Fruit fly (Drosophila melanogaster): ENCODE results near the gene CG17560.
A peak's percentile ranks its signal among the peaks of the same experiment; 100 is the strongest.

CG17560 gene

DNA sequence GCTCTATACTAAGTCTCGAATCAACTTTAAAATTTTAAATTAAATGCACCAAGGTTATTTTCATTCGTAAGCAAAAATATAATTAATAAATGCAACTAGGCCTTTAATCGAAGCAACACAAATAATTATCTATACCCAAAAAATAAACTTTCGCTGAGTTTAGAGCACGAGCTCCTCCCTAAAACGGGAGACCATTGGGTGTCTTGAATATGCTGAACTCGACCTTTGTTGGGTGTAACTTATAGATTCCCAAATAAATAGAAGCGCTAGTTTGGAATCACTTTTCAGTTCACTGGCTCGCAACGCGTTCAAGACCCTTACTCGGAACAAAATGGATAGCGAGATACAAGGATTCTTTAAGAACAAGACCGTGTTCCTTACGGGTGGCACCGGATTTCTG is at the start of gene CG17560:
Gene CG17560 (plus strand): TSS at position 301 of the 400 bp plus-strand sequence.
- TF ChIP-seq kay (GFP tag; ENCODE audit: borderline replicate concordance) (no peak), bab1 (GFP tag; optimal IDR thresholded peaks at IDR 0.05) (no peak), pad (GFP tag; optimal IDR thresholded peaks at IDR 0.05) (no peak), CG7045 (GFP tag; optimal IDR thresholded peaks at IDR 0.05) (no peak), cic (GFP tag; optimal IDR thresholded peaks at IDR 0.05) (no peak), tj (GFP tag; optimal IDR thresholded peaks at IDR 0.05) (no peak), Hr96 (GFP tag; optimal IDR thresholded peaks at IDR 0.05) (no peak), CG12768 (GFP tag; optimal IDR thresholded peaks at IDR 0.05) (no peak), CG1620 (GFP tag; optimal IDR thresholded peaks at IDR 0.05) (no peak), CG33017 (tag; optimal IDR thresholded peaks at IDR 0.05) (peak; percentile 21), CG11617 (GFP tag; optimal IDR thresholded peaks at IDR 0.05) (no peak), Mnt (GFP tag; optimal IDR thresholded peaks at IDR 0.05) (no peak), ovo (GFP tag; optimal IDR thresholded peaks at IDR 0.05) (no peak), CG14711 (tag; optimal IDR thresholded peaks at IDR 0.05) (no peak), CG5204 (GFP tag; optimal IDR thresholded peaks at IDR 0.05) (peak; percentile 26), CG7101 (tag; optimal IDR thresholded peaks at IDR 0.05) (peak; percentile 22), Crg-1 (GFP tag; optimal IDR thresholded peaks at IDR 0.05) (no peak), toe (GFP tag; optimal IDR thresholded peaks at IDR 0.05) (no peak), cnc (optimal IDR thresholded peaks at IDR 0.05) (no peak), Clk (GFP tag; optimal IDR thresholded peaks at IDR 0.05) (no peak)

dm6 chr3R:16569338-16569737 is 48.4 kb upstream of the CG17560 start:
- TF ChIP-seq CG14711 (tag; optimal IDR thresholded peaks at IDR 0.05) (no peak), cnc (optimal IDR thresholded peaks at IDR 0.05) (no peak), CG33017 (tag; optimal IDR thresholded peaks at IDR 0.05) (no peak), kay (GFP tag; ENCODE audit: borderline replicate concordance) (no peak), CG7101 (tag; optimal IDR thresholded peaks at IDR 0.05) (no peak), tj (GFP tag; optimal IDR thresholded peaks at IDR 0.05) (no peak), Crg-1 (GFP tag; optimal IDR thresholded peaks at IDR 0.05) (no peak), Clk (GFP tag; optimal IDR thresholded peaks at IDR 0.05) (no peak), bab1 (GFP tag; optimal IDR thresholded peaks at IDR 0.05) (no peak), CG7045 (GFP tag; optimal IDR thresholded peaks at IDR 0.05) (no peak), CG11617 (GFP tag; optimal IDR thresholded peaks at IDR 0.05) (no peak)

DNA sequence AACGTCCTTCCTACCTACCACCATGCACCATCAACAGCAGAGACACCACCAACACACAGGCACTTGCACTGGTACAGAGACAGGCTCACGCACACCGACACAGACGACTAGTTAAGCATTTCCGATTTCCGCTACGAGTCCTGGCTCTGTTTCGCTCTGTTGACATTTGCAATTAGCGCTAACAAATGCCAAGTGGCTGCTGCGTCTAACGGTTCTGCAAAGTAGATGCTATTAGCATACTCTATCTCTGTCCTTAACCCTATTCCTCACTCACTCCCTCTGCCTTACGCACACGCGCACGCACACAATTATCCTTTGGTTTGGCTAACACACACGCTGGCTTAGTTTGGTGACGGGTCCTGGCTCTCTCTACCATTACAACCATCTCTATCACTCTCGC is 47.3 kb upstream of the CG17560 start:
- TF ChIP-seq CG33017 (tag; optimal IDR thresholded peaks at IDR 0.05) = no peak
- no peak for TF ChIP-seq CG11617 (GFP tag; optimal IDR thresholded peaks at IDR 0.05)
- TF ChIP-seq pad (GFP tag; optimal IDR thresholded peaks at IDR 0.05) = no peak
- TF ChIP-seq cnc (optimal IDR thresholded peaks at IDR 0.05) = no peak
- TF ChIP-seq tj (GFP tag; optimal IDR thresholded peaks at IDR 0.05) = no peak
- no peak for TF ChIP-seq CG5204 (GFP tag; optimal IDR thresholded peaks at IDR 0.05)
- no peak for TF ChIP-seq CG1620 (GFP tag; optimal IDR thresholded peaks at IDR 0.05)
- no peak for TF ChIP-seq CG14711 (tag; optimal IDR thresholded peaks at IDR 0.05)

dm6 chr3R:16571215-16571614 is 46.5 kb upstream of the CG17560 start, which contains the start of gene CG14891:
TSS of gene CG14891 (plus strand) at chr3R:16571515.
- TF ChIP-seq CG33017 (tag; optimal IDR thresholded peaks at IDR 0.05) = no peak
- TF ChIP-seq CG7101 (tag; optimal IDR thresholded peaks at IDR 0.05) = no peak
- TF ChIP-seq CG7045 (GFP tag; optimal IDR thresholded peaks at IDR 0.05) = no peak
- no peak for TF ChIP-seq kay (GFP tag; ENCODE audit: borderline replicate concordance)
- TF ChIP-seq Clk (GFP tag; optimal IDR thresholded peaks at IDR 0.05) = no peak
- TF ChIP-seq pad (GFP tag; optimal IDR thresholded peaks at IDR 0.05) = no peak
- TF ChIP-seq Mnt (GFP tag; optimal IDR thresholded peaks at IDR 0.05) = no peak
- TF ChIP-seq ovo (GFP tag; optimal IDR thresholded peaks at IDR 0.05) = no peak
- no peak for TF ChIP-seq CG12768 (GFP tag; optimal IDR thresholded peaks at IDR 0.05)
- TF ChIP-seq CG5204 (GFP tag; optimal IDR thresholded peaks at IDR 0.05) = no peak
- TF ChIP-seq cnc (optimal IDR thresholded peaks at IDR 0.05) = no peak
- no peak for TF ChIP-seq CG11617 (GFP tag; optimal IDR thresholded peaks at IDR 0.05)

dm6 chr3R:16573483-16574145 is 44.1 kb upstream of the CG17560 start, which contains the start of gene CG14903:
TSS of gene CG14903 (minus strand) at chr3R:16573752.
- no peak for TF ChIP-seq Mnt (GFP tag; optimal IDR thresholded peaks at IDR 0.05)
- peak; percentile 11 for TF ChIP-seq CG12768 (GFP tag; optimal IDR thresholded peaks at IDR 0.05)
- TF ChIP-seq CG5204 (GFP tag; optimal IDR thresholded peaks at IDR 0.05) = peak; percentile 16
- TF ChIP-seq CG1620 (GFP tag; optimal IDR thresholded peaks at IDR 0.05) = peak; percentile 36
- no peak for TF ChIP-seq CG7101 (tag; optimal IDR thresholded peaks at IDR 0.05)
- TF ChIP-seq CG7045 (GFP tag; optimal IDR thresholded peaks at IDR 0.05) = no peak
- TF ChIP-seq CG33017 (tag; optimal IDR thresholded peaks at IDR 0.05) = no peak
- no peak for TF ChIP-seq ovo (GFP tag; optimal IDR thresholded peaks at IDR 0.05)
- no peak for TF ChIP-seq kay (GFP tag; ENCODE audit: borderline replicate concordance)
- no peak for TF ChIP-seq cnc (optimal IDR thresholded peaks at IDR 0.05)
- TF ChIP-seq Crg-1 (GFP tag; optimal IDR thresholded peaks at IDR 0.05) = no peak
- no peak for TF ChIP-seq tj (GFP tag; optimal IDR thresholded peaks at IDR 0.05)
- peak; percentile 59 for TF ChIP-seq Hr96 (GFP tag; optimal IDR thresholded peaks at IDR 0.05)
- TF ChIP-seq bab1 (GFP tag; optimal IDR thresholded peaks at IDR 0.05) = no peak
- no peak for TF ChIP-seq cic (GFP tag; optimal IDR thresholded peaks at IDR 0.05)
- TF ChIP-seq CG11617 (GFP tag; optimal IDR thresholded peaks at IDR 0.05) = no peak
- no peak for TF ChIP-seq Clk (GFP tag; optimal IDR thresholded peaks at IDR 0.05)
- TF ChIP-seq CG14711 (tag; optimal IDR thresholded peaks at IDR 0.05) = peak; percentile 55
- TF ChIP-seq pad (GFP tag; optimal IDR thresholded peaks at IDR 0.05) = no peak
- TF ChIP-seq toe (GFP tag; optimal IDR thresholded peaks at IDR 0.05) = peak; percentile 37

dm6 chr3R:16583605-16584004 is 34.1 kb upstream of the CG17560 start, which contains the start of gene Scp2:
TSS of gene Scp2 (minus strand) at chr3R:16583663.
- TF ChIP-seq Hr96 (GFP tag; optimal IDR thresholded peaks at IDR 0.05) (no peak), tj (GFP tag; optimal IDR thresholded peaks at IDR 0.05) (no peak), cnc (optimal IDR thresholded peaks at IDR 0.05) (no peak), kay (GFP tag; ENCODE audit: borderline replicate concordance) (no peak), Clk (GFP tag; optimal IDR thresholded peaks at IDR 0.05) (no peak), CG33017 (tag; optimal IDR thresholded peaks at IDR 0.05) (no peak), ovo (GFP tag; optimal IDR thresholded peaks at IDR 0.05) (no peak), Mnt (GFP tag; optimal IDR thresholded peaks at IDR 0.05) (no peak), CG1620 (GFP tag; optimal IDR thresholded peaks at IDR 0.05) (no peak), Crg-1 (GFP tag; optimal IDR thresholded peaks at IDR 0.05) (no peak), CG12768 (GFP tag; optimal IDR thresholded peaks at IDR 0.05) (no peak), CG14711 (tag; optimal IDR thresholded peaks at IDR 0.05) (no peak), CG5204 (GFP tag; optimal IDR thresholded peaks at IDR 0.05) (no peak), CG7045 (GFP tag; optimal IDR thresholded peaks at IDR 0.05) (no peak), toe (GFP tag; optimal IDR thresholded peaks at IDR 0.05) (no peak)
